Fruit fly (Drosophila melanogaster) whole organism, embryonic: Measurements from ENCODE around the gene CG32573.

Experiments used
- BtbVII ChIP-seq: fragments of 200-800 bp; sonication (Bioruptor generic); optimal IDR thresholded peaks from 3 replicates; lab custom pipeline; 2017; ENCODE audit warnings: missing biosample characterization, mild to moderate bottlenecking, missing genetic modification characterization
- CG10147 ChIP-seq: fragments of 200-800 bp; sonication (Bioruptor generic); optimal IDR thresholded peaks from 2 replicates; lab custom pipeline; 2019; ENCODE audit warnings: missing biosample characterization, mild to moderate bottlenecking, missing genetic modification characterization, moderate library complexity
- CG10274 ChIP-seq: fragments of 200-800 bp; sonication (Bioruptor generic); optimal IDR thresholded peaks from 3 replicates; lab custom pipeline; 2017; ENCODE audit warnings: missing biosample characterization, mild to moderate bottlenecking, missing genetic modification characterization
- CG10543 ChIP-seq: fragments of 200-800 bp; sonication (Bioruptor generic); optimal IDR thresholded peaks from 3 replicates; lab custom pipeline; 2017; ENCODE audit warnings: missing biosample characterization, mild to moderate bottlenecking, missing genetic modification characterization, moderate library complexity
- CG11560 ChIP-seq: fragments of 200-800 bp; sonication (Bioruptor generic); IDR thresholded peaks from 3 replicates; pipeline ENCODE4 v1.3.6; 2022; ENCODE audit warnings: missing biosample characterization, missing genetic modification characterization
- CG11723 ChIP-seq: fragments of 200-800 bp; sonication (Bioruptor generic); optimal IDR thresholded peaks from 2 replicates; lab custom pipeline; 2017; ENCODE audit warnings: missing biosample characterization, mild to moderate bottlenecking, missing genetic modification characterization
- CG13624 ChIP-seq: fragments of 200-800 bp; sonication (Bioruptor generic); optimal IDR thresholded peaks from 2 replicates; lab custom pipeline; 2016; ENCODE audit warnings: missing biosample characterization, missing genetic modification characterization
- CG14710 ChIP-seq: fragments of 200-800 bp; sonication (Bioruptor generic); optimal IDR thresholded peaks from 3 replicates; lab custom pipeline; 2019; ENCODE audit warnings: missing biosample characterization, mild to moderate bottlenecking, missing genetic modification characterization, moderate library complexity
- CG15073 ChIP-seq: fragments of 200-800 bp; sonication (Bioruptor generic); optimal IDR thresholded peaks from 2 replicates; lab custom pipeline; 2016; ENCODE audit warnings: missing biosample characterization, missing genetic modification characterization
- CG16815 ChIP-seq: fragments of 200-800 bp; sonication (Bioruptor generic); optimal IDR thresholded peaks from 3 replicates; lab custom pipeline; 2017; ENCODE audit warnings: missing biosample characterization, mild to moderate bottlenecking, missing genetic modification characterization
- CG17612 ChIP-seq: fragments of 200-800 bp; sonication (Bioruptor generic); IDR thresholded peaks from 2 replicates; pipeline ENCODE4 v1.3.6; 2022; ENCODE audit warnings: missing biosample characterization, missing genetic modification characterization
- CG17802 ChIP-seq: fragments of 200-800 bp; sonication (Bioruptor generic); optimal IDR thresholded peaks from 2 replicates; lab custom pipeline; 2018; ENCODE audit warnings: missing biosample characterization, mild to moderate bottlenecking, missing genetic modification characterization, moderate library complexity
- CG2712 ChIP-seq: fragments of 200-800 bp; optimal IDR thresholded peaks from 3 replicates; lab custom pipeline; 2019; ENCODE audit warnings: missing biosample characterization, mild to moderate bottlenecking, missing genetic modification characterization, moderate library complexity
- CG30403 ChIP-seq: fragments of 200-800 bp; sonication (Bioruptor generic); optimal IDR thresholded peaks from 3 replicates; lab custom pipeline; 2016; ENCODE audit warnings: missing biosample characterization, missing genetic modification characterization
- CG31388 ChIP-seq: fragments of 200-800 bp; sonication (Bioruptor generic); optimal IDR thresholded peaks from 2 replicates; lab custom pipeline; 2016; ENCODE audit warnings: missing biosample characterization, missing genetic modification characterization
- CG31441 ChIP-seq: fragments of 200-800 bp; sonication (Bioruptor generic); IDR thresholded peaks from 2 replicates; pipeline ENCODE4 v1.3.6; 2022; ENCODE audit warnings: missing biosample characterization, missing genetic modification characterization
- CG33557 ChIP-seq: fragments of 200-800 bp; sonication (Bioruptor generic); optimal IDR thresholded peaks from 2 replicates; lab custom pipeline; 2019; ENCODE audit warnings: missing biosample characterization, mild to moderate bottlenecking, missing genetic modification characterization, moderate library complexity
- CG34224 ChIP-seq: fragments of 200-800 bp; sonication (Bioruptor generic); IDR thresholded peaks from 3 replicates; pipeline ENCODE4 v1.3.6; 2022; ENCODE audit warnings: missing biosample characterization, missing genetic modification characterization; ENCODE audit not compliant: partially characterized antibody
- CG4707 ChIP-seq: fragments of 200-800 bp; sonication (Bioruptor generic); optimal IDR thresholded peaks from 2 replicates; lab custom pipeline; 2018; ENCODE audit warnings: missing biosample characterization, mild to moderate bottlenecking, missing genetic modification characterization, moderate library complexity
- CG7372 ChIP-seq: fragments of 200-800 bp; sonication (Bioruptor generic); IDR thresholded peaks from 2 replicates; pipeline ENCODE4 v1.3.6; 2022; ENCODE audit warnings: missing biosample characterization, missing genetic modification characterization
- CG7556 ChIP-seq: fragments of 200-800 bp; sonication (Bioruptor generic); optimal IDR thresholded peaks from 2 replicates; lab custom pipeline; 2017; ENCODE audit warnings: missing biosample characterization, mild to moderate bottlenecking, missing genetic modification characterization
- CG7987 ChIP-seq: fragments of 200-800 bp; sonication (Bioruptor generic); optimal IDR thresholded peaks from 2 replicates; lab custom pipeline; 2018; ENCODE audit warnings: missing biosample characterization, mild to moderate bottlenecking, missing genetic modification characterization, moderate library complexity
- CG9215 ChIP-seq: fragments of 200-800 bp; sonication (Bioruptor generic); IDR thresholded peaks from 2 replicates; pipeline ENCODE4 v1.3.6; 2022; ENCODE audit warnings: missing biosample characterization, missing genetic modification characterization
- CHES-1-like ChIP-seq: fragments of 200-800 bp; sonication (Bioruptor generic); optimal IDR thresholded peaks from 2 replicates; lab custom pipeline; 2016; ENCODE audit warnings: missing biosample characterization, missing genetic modification characterization
- Dad ChIP-seq: fragments of 200-800 bp; sonication (Bioruptor generic); optimal IDR thresholded peaks from 3 replicates; lab custom pipeline; 2016; ENCODE audit warnings: missing biosample characterization, missing genetic modification characterization
- H2.0 ChIP-seq: fragments of 200-800 bp; sonication (Bioruptor generic); IDR thresholded peaks from 2 replicates; pipeline ENCODE4 v1.3.6; 2022; ENCODE audit warnings: missing biosample characterization, missing genetic modification characterization
- Jarid2 ChIP-seq: fragments of 200-800 bp; sonication (Bioruptor generic); optimal IDR thresholded peaks from 3 replicates; lab custom pipeline; 2017; ENCODE audit warnings: mild to moderate bottlenecking, missing biosample characterization, missing genetic modification reagents, missing genetic modification characterization
- Med ChIP-seq: fragments of 200-800 bp; sonication (Bioruptor generic); peaks from one replicate; lab custom pipeline; 2016; ENCODE audit warnings: missing biosample characterization, missing genetic modification characterization, mild to moderate bottlenecking, inconsistent platforms, moderate library complexity
- Nf-YB ChIP-seq: fragments of 200-800 bp; sonication (Bioruptor generic); optimal IDR thresholded peaks from 3 replicates; lab custom pipeline; 2019; ENCODE audit warnings: missing biosample characterization, mild to moderate bottlenecking, missing genetic modification characterization, moderate library complexity
- Oaz ChIP-seq: fragments of 200-800 bp; sonication (Bioruptor generic); IDR thresholded peaks from 2 replicates; pipeline ENCODE4 v1.3.6; 2022; ENCODE audit warnings: missing biosample characterization, missing genetic modification characterization
- Ptx1 ChIP-seq: fragments of 200-800 bp; sonication (Bioruptor generic); IDR thresholded peaks from 2 replicates; pipeline ENCODE4 v1.3.6; 2022; ENCODE audit warnings: missing biosample characterization, missing genetic modification characterization
- TFAM ChIP-seq: fragments of 200-800 bp; sonication (Bioruptor generic); optimal IDR thresholded peaks from 2 replicates; lab custom pipeline; 2017; ENCODE audit warnings: missing biosample characterization, missing genetic modification characterization, inconsistent platforms
- Vsx1 ChIP-seq: fragments of 200-800 bp; sonication (Bioruptor generic); optimal IDR thresholded peaks from 2 replicates; lab custom pipeline; 2017; ENCODE audit warnings: missing biosample characterization, mild to moderate bottlenecking, missing genetic modification characterization, missing genetic modification reagents
- abd-A ChIP-seq: fragments of 200-800 bp; sonication (Bioruptor generic); optimal IDR thresholded peaks from 3 replicates; lab custom pipeline; 2019; ENCODE audit warnings: missing biosample characterization, mild to moderate bottlenecking, missing genetic modification characterization, moderate library complexity
- aop ChIP-seq: fragments of 200-800 bp; sonication (Bioruptor generic); IDR thresholded peaks from 2 replicates; pipeline ENCODE4 v1.3.6; 2022; ENCODE audit warnings: missing biosample characterization, missing genetic modification characterization
- bab2 ChIP-seq: fragments of 200-800 bp; sonication (Bioruptor generic); optimal IDR thresholded peaks from 2 replicates; lab custom pipeline; 2016; ENCODE audit warnings: missing biosample characterization, missing genetic modification characterization
- chn ChIP-seq: fragments of 200-800 bp; sonication (Bioruptor generic); optimal IDR thresholded peaks from 2 replicates; lab custom pipeline; 2016; ENCODE audit warnings: missing biosample characterization, missing genetic modification characterization
- danr ChIP-seq: fragments of 200-800 bp; sonication (Bioruptor generic); IDR thresholded peaks from 2 replicates; pipeline ENCODE4 v1.3.6; 2022; ENCODE audit warnings: missing biosample characterization, missing genetic modification characterization
- esg ChIP-seq: fragments of 200-800 bp; sonication (Bioruptor generic); conservative IDR thresholded peaks from 2 replicates; pipeline ENCODE4 v1.3.6; 2022; ENCODE audit warnings: missing biosample characterization, missing genetic modification characterization
- exex ChIP-seq: fragments of 200-800 bp; sonication (Bioruptor generic); optimal IDR thresholded peaks from 4 replicates; lab custom pipeline; 2018; ENCODE audit warnings: missing biosample characterization, mild to moderate bottlenecking, missing genetic modification characterization, moderate library complexity
- hbn ChIP-seq: fragments of 200-800 bp; sonication (Bioruptor generic); IDR thresholded peaks from 2 replicates; pipeline ENCODE4 v1.3.6; 2022; ENCODE audit warnings: missing biosample characterization, missing genetic modification characterization; ENCODE audit not compliant: partially characterized antibody
- hkb ChIP-seq, 2 experiments: fragments of 200-800 bp in 1 of 2; fragments of >200 bp in 1 of 2; sonication (Bioruptor generic) in 1 of 2; IDR thresholded peaks in 1 of 2; optimal IDR thresholded peaks in 1 of 2; 2 replicates each; pipeline versions ENCODE4 v1.3.6 to Lab custom; 2017 to 2022; ENCODE audit warnings: missing biosample characterization in 1 of 2, missing genetic modification characterization in 1 of 2
- org-1 ChIP-seq: fragments of 200-800 bp; sonication (Bioruptor generic); optimal IDR thresholded peaks from 2 replicates; lab custom pipeline; 2017; ENCODE audit warnings: missing biosample characterization, missing genetic modification characterization
- shn ChIP-seq: fragments of 200-800 bp; sonication (Bioruptor generic); optimal IDR thresholded peaks from 3 replicates; lab custom pipeline; 2016; ENCODE audit warnings: missing biosample characterization, missing genetic modification characterization
- sisA ChIP-seq: fragments of 200-800 bp; sonication (Bioruptor generic); IDR thresholded peaks from 2 replicates; pipeline ENCODE4 v1.3.6; 2022; ENCODE audit warnings: missing biosample characterization, missing genetic modification characterization
- slbo ChIP-seq: fragments of 200-800 bp; sonication (Bioruptor generic); IDR thresholded peaks from 2 replicates; pipeline ENCODE4 v1.3.6; 2022; ENCODE audit warnings: missing biosample characterization, missing genetic modification characterization
- tup ChIP-seq: fragments of 200-800 bp; sonication (Bioruptor generic); optimal IDR thresholded peaks from 2 replicates; lab custom pipeline; 2016; ENCODE audit warnings: missing biosample characterization, mild to moderate bottlenecking, missing genetic modification characterization, moderate library complexity
- zf30C ChIP-seq: fragments of 200-800 bp; sonication (Bioruptor generic); optimal IDR thresholded peaks from 3 replicates; lab custom pipeline; 2018; ENCODE audit warnings: missing biosample characterization, mild to moderate bottlenecking, missing genetic modification characterization

CG32573 gene

DNA sequence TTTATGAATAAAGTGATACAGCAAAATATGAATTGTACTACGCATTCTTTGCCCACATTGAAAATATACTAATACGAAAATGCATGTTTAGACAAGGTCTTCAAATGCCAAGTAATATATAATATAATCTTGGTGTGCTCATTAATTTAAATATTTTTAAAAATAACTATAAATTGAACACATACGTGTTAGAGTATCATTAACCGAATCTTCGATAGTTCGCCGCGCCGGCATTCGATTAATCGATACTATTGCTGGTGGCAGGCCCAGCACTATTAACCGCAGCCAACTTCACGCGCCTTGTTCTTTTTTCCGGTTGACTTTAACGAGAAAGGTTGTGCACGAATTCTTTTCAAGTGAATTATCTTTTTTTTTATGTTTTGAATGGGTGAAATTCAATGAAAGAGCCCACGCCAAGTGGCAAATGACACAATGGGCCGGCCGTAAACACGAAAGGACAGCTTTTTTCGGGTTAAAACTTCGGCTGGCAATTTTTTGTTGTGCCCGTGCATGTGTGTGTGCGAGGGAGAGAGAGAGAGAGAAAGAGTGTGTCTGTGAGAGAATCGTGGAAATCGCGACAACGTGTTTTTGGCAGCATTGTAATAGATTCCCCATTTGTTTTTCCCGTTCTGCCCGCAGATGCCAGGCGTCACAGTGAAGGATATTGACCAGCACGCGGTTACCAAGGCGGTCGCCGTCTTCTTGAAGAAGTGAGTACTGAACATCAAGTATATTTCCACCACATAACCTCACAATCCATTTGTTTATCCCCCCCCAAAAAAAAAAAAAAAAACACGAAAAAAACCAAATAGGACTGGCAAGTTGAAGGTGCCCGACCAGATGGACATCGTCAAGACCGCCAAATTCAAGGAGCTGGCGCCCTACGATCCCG lies 13.3 kb upstream of the CG32573 start, which contains the start of gene RpS19a (continued):
- TF ChIP-seq CG4707 (GFP tag; lab: Kevin White, UChicago) = peak; percentile 88
- peak; percentile 50 for TF ChIP-seq CG30403 (GFP tag; lab: Kevin White, UChicago)
- TF ChIP-seq CG11560 = peak; percentile 96
- TF ChIP-seq CG10274 (GFP tag; lab: Kevin White, UChicago) = peak; percentile 73
- no peak for TF ChIP-seq esg
- peak; percentile 55 for TF ChIP-seq Nf-YB (GFP tag; lab: Kevin White, UChicago)
- no peak for TF ChIP-seq CHES-1-like (GFP tag; lab: Kevin White, UChicago)
- peak; percentile 66 for TF ChIP-seq shn (GFP tag; lab: Kevin White, UChicago)
- peak; percentile 1 for TF ChIP-seq CG16815 (GFP tag; lab: Kevin White, UChicago)
- peak; percentile 64 for TF ChIP-seq CG10147 (GFP tag; lab: Kevin White, UChicago)
- TF ChIP-seq H2.0 (GFP tag; lab: Robert Waterston, UW) = peak; percentile 61; the same call in 1 of the 2 replicates
- TF ChIP-seq danr = 0 out of 2 replicates have a peak, but pooled peaks have one; percentile 14
- peak; percentile 83 for TF ChIP-seq Vsx1 (GFP tag; lab: Kevin White, UChicago)
- TF ChIP-seq exex = peak; percentile 55
- TF ChIP-seq sisA (GFP tag; lab: Robert Waterston, UW) = no peak
- no peak for TF ChIP-seq TFAM (GFP tag; lab: Kevin White, UChicago)
- TF ChIP-seq CG9215 (GFP tag; lab: Robert Waterston, UW) = no peak
- peak; percentile 35 for TF ChIP-seq Dad (GFP tag; lab: Kevin White, UChicago)
- TF ChIP-seq CG7372 (GFP tag; lab: Robert Waterston, UW) = peak; percentile 60; the same call in 1 of the 2 replicates
- peak; percentile 55 for TF ChIP-seq Oaz
- no peak for TF ChIP-seq hbn (GFP tag; lab: Robert Waterston, UW)
- peak; percentile 62 for TF ChIP-seq Jarid2 (GFP tag; lab: Kevin White, UChicago)
- TF ChIP-seq bab2 (GFP tag; lab: Kevin White, UChicago) = peak; percentile 37
- no peak for TF ChIP-seq CG31388 (GFP tag; lab: Kevin White, UChicago)
- peak; percentile 97 for TF ChIP-seq Med (GFP tag; lab: Kevin White, UChicago)
- TF ChIP-seq org-1 (GFP tag; lab: Kevin White, UChicago) = peak; percentile 73
- peak; percentile 86 for TF ChIP-seq CG14710 (tag; lab: Kevin White, UChicago)
- TF ChIP-seq CG34224 (GFP tag; lab: Robert Waterston, UW) = no peak
- no peak for TF ChIP-seq aop
- TF ChIP-seq Ptx1 (GFP tag; lab: Robert Waterston, UW) = peak; percentile 58
- TF ChIP-seq hkb (optimal IDR thresholded peaks at IDR 0.05; lab: Kevin White, UChicago) = no peak
- peak; percentile 70 for TF ChIP-seq hkb (GFP tag; IDR thresholded peaks at IDR 0.05; lab: Robert Waterston, UW)
- TF ChIP-seq CG15073 (GFP tag; lab: Kevin White, UChicago) = no peak
- peak; percentile 88 for TF ChIP-seq BtbVII (GFP tag; lab: Kevin White, UChicago)
- peak; percentile 20 for TF ChIP-seq chn (GFP tag; lab: Kevin White, UChicago)
- peak; percentile 94 for TF ChIP-seq CG7987 (GFP tag; lab: Kevin White, UChicago)
- peak; percentile 42 for TF ChIP-seq zf30C (GFP tag; lab: Kevin White, UChicago)
- peak; percentile 27 for TF ChIP-seq CG13624 (GFP tag; lab: Kevin White, UChicago)
- no peak for TF ChIP-seq abd-A
- peak; percentile 75 for TF ChIP-seq slbo (GFP tag; lab: Robert Waterston, UW)
- TF ChIP-seq CG17612 (GFP tag; lab: Robert Waterston, UW) = peak; percentile 27; the same call in 1 of the 2 replicates
- TF ChIP-seq tup (GFP tag; lab: Kevin White, UChicago) = no peak
- peak; percentile 75 for TF ChIP-seq CG33557 (GFP tag; lab: Kevin White, UChicago)
- peak; percentile 68 for TF ChIP-seq CG11723 (GFP tag; lab: Kevin White, UChicago)
- peak; percentile 72 for TF ChIP-seq CG7556
- peak; percentile 39 for TF ChIP-seq CG2712 (tag; lab: Kevin White, UChicago)
- TF ChIP-seq CG10543 (GFP tag; lab: Kevin White, UChicago) = peak; percentile 91
- TF ChIP-seq CG31441 (GFP tag; lab: Robert Waterston, UW) = peak; percentile 77
- peak; percentile 80 for TF ChIP-seq CG17802 (tag; lab: Kevin White, UChicago)
